Fruit fly (Drosophila melanogaster) whole organism, embryonic: ENCODE data around the gene Ras85D.

Source experiments
- Bgb ChIP-seq: fragments of 200-800 bp; sonication (Bioruptor generic); IDR thresholded peaks from 2 replicates; pipeline ENCODE4 v1.3.6; 2022; ENCODE audit warnings: missing biosample characterization, missing genetic modification characterization; ENCODE audit not compliant: partially characterized antibody
- CG10565 ChIP-seq: fragments of 200-800 bp; sonication (Bioruptor generic); optimal IDR thresholded peaks from 3 replicates; lab custom pipeline; 2016; ENCODE audit warnings: missing biosample characterization, mild to moderate bottlenecking, missing genetic modification characterization
- CG13424 ChIP-seq: fragments of 200-800 bp; sonication (Bioruptor generic); optimal IDR thresholded peaks from 2 replicates; lab custom pipeline; 2019; ENCODE audit warnings: missing biosample characterization, mild to moderate bottlenecking, missing genetic modification characterization, moderate library complexity
- CG1529 ChIP-seq: fragments of 200-800 bp; sonication (Bioruptor generic); optimal IDR thresholded peaks from 3 replicates; lab custom pipeline; 2018; ENCODE audit warnings: missing biosample characterization, missing genetic modification characterization
- CG16815 ChIP-seq: fragments of 200-800 bp; sonication (Bioruptor generic); optimal IDR thresholded peaks from 3 replicates; lab custom pipeline; 2017; ENCODE audit warnings: missing biosample characterization, mild to moderate bottlenecking, missing genetic modification characterization
- CG18619 ChIP-seq: fragments of 200-800 bp; sonication (Bioruptor generic); optimal IDR thresholded peaks from 3 replicates; lab custom pipeline; 2017; ENCODE audit warnings: missing biosample characterization, mild to moderate bottlenecking, missing genetic modification characterization
- CG2199 ChIP-seq: fragments of 200-800 bp; sonication (Bioruptor generic); IDR thresholded peaks from 3 replicates; pipeline ENCODE4 v1.3.6; 2022; ENCODE audit warnings: missing biosample characterization, missing genetic modification characterization
- CG30020 ChIP-seq: fragments of 200-800 bp; optimal IDR thresholded peaks from 2 replicates; lab custom pipeline; 2019; ENCODE audit warnings: missing biosample characterization, mild to moderate bottlenecking, missing genetic modification characterization, moderate library complexity
- CG31224 ChIP-seq: fragments of 200-800 bp; sonication (Bioruptor generic); IDR thresholded peaks from 2 replicates; pipeline ENCODE4 v1.3.6; 2022; ENCODE audit warnings: missing biosample characterization, missing genetic modification characterization
- CG31365 ChIP-seq: fragments of 200-800 bp; sonication (Bioruptor generic); optimal IDR thresholded peaks from 2 replicates; lab custom pipeline; 2018; ENCODE audit warnings: missing biosample characterization, mild to moderate bottlenecking, missing genetic modification characterization
- CG31388 ChIP-seq: fragments of 200-800 bp; sonication (Bioruptor generic); optimal IDR thresholded peaks from 2 replicates; lab custom pipeline; 2016; ENCODE audit warnings: missing biosample characterization, missing genetic modification characterization
- CG4617 ChIP-seq: fragments of 200-800 bp; sonication (Bioruptor generic); optimal IDR thresholded peaks from 3 replicates; lab custom pipeline; 2016; ENCODE audit warnings: missing biosample characterization, missing genetic modification characterization, borderline replicate concordance
- CG5180 ChIP-seq: fragments of 200-800 bp; sonication (Bioruptor generic); optimal IDR thresholded peaks from 3 replicates; lab custom pipeline; 2017; ENCODE audit warnings: missing biosample characterization, missing genetic modification characterization, mild to moderate bottlenecking, moderate library complexity, missing genetic modification reagents
- CG6689 ChIP-seq: fragments of 200-800 bp; sonication (Bioruptor generic); IDR thresholded peaks from 2 replicates; pipeline ENCODE4 v1.3.6; 2022; ENCODE audit warnings: missing biosample characterization, missing genetic modification characterization
- CG6791 ChIP-seq: fragments of 200-800 bp; sonication (Bioruptor generic); IDR thresholded peaks from 3 replicates; pipeline ENCODE4 v1.3.6; 2022; ENCODE audit warnings: missing biosample characterization, missing genetic modification characterization; ENCODE audit not compliant: partially characterized antibody
- CG9215 ChIP-seq: fragments of 200-800 bp; sonication (Bioruptor generic); IDR thresholded peaks from 2 replicates; pipeline ENCODE4 v1.3.6; 2022; ENCODE audit warnings: missing biosample characterization, missing genetic modification characterization
- CkIIα-i1 ChIP-seq: fragments of 200-800 bp; sonication (Bioruptor generic); IDR thresholded peaks from 2 replicates; pipeline ENCODE4 v1.3.6; 2022; ENCODE audit warnings: missing biosample characterization, missing genetic modification characterization
- CoRest ChIP-seq: fragments of 200-800 bp; sonication (Bioruptor generic); optimal IDR thresholded peaks from 3 replicates; lab custom pipeline; 2018; ENCODE audit warnings: missing biosample characterization, mild to moderate bottlenecking, missing genetic modification characterization, moderate library complexity
- CrebB ChIP-seq: fragments of 200-800 bp; sonication (Bioruptor generic); optimal IDR thresholded peaks from 3 replicates; lab custom pipeline; 2018; ENCODE audit warnings: missing biosample characterization, mild to moderate bottlenecking, missing genetic modification characterization
- Doc3 ChIP-seq: fragments of 200-800 bp; sonication (Bioruptor generic); IDR thresholded peaks from 3 replicates; pipeline ENCODE4 v1.3.6; 2022; ENCODE audit warnings: missing biosample characterization, missing genetic modification characterization; ENCODE audit not compliant: partially characterized antibody
- Ets65A ChIP-seq: fragments of 200-800 bp; sonication (Bioruptor generic); peaks from one replicate; lab custom pipeline; 2016; ENCODE audit warnings: missing biosample characterization, missing genetic modification characterization
- Fer1 ChIP-seq: fragments of 200-800 bp; sonication (Bioruptor generic); optimal IDR thresholded peaks from 2 replicates; lab custom pipeline; 2017; ENCODE audit warnings: missing biosample characterization, mild to moderate bottlenecking, missing genetic modification characterization
- Fer2 ChIP-seq: fragments of 200-800 bp; sonication (Bioruptor generic); optimal IDR thresholded peaks from 2 replicates; lab custom pipeline; 2018; ENCODE audit warnings: missing biosample characterization, mild to moderate bottlenecking, missing genetic modification characterization, moderate library complexity
- Fer3 ChIP-seq: fragments of 200-800 bp; sonication (Bioruptor generic); optimal IDR thresholded peaks from 2 replicates; lab custom pipeline; 2018; ENCODE audit warnings: missing biosample characterization, mild to moderate bottlenecking, missing genetic modification characterization, moderate library complexity
- Hsf ChIP-seq: fragments of 200-800 bp; sonication (Bioruptor generic); optimal IDR thresholded peaks from 3 replicates; lab custom pipeline; 2016; ENCODE audit warnings: missing biosample characterization, missing genetic modification characterization
- Kr ChIP-seq: fragments of 200-800 bp; sonication (Bioruptor generic); optimal IDR thresholded peaks from 2 replicates; lab custom pipeline; 2017; ENCODE audit warnings: missing biosample characterization, mild to moderate bottlenecking, missing genetic modification characterization
- Lpt ChIP-seq: fragments of >200 bp; optimal IDR thresholded peaks from 2 replicates; lab custom pipeline; 2018; ENCODE audit warnings: missing biosample characterization, missing genetic modification characterization
- MTF-1 ChIP-seq: fragments of 200-800 bp; sonication (Bioruptor generic); optimal IDR thresholded peaks from 2 replicates; lab custom pipeline; 2018; ENCODE audit warnings: missing biosample characterization, mild to moderate bottlenecking, missing genetic modification characterization, borderline replicate concordance
- NC2α ChIP-seq: fragments of 200-800 bp; sonication (Bioruptor generic); optimal IDR thresholded peaks from 2 replicates; lab custom pipeline; 2016; ENCODE audit warnings: missing biosample characterization, missing genetic modification characterization
- Sox100B ChIP-seq: fragments of 200-800 bp; sonication (Bioruptor generic); optimal IDR thresholded peaks from 3 replicates; lab custom pipeline; 2018; ENCODE audit warnings: missing biosample characterization, mild to moderate bottlenecking, missing genetic modification characterization
- Sox102F ChIP-seq: fragments of 200-800 bp; sonication (Bioruptor generic); optimal IDR thresholded peaks from 2 replicates; lab custom pipeline; 2018; ENCODE audit warnings: missing biosample characterization, mild to moderate bottlenecking, missing genetic modification characterization, moderate library complexity
- Sry-β ChIP-seq: fragments of 200-800 bp; sonication (Bioruptor generic); optimal IDR thresholded peaks from 2 replicates; lab custom pipeline; 2018; ENCODE audit warnings: missing biosample characterization, mild to moderate bottlenecking, missing genetic modification characterization, moderate library complexity
- Taf1 ChIP-seq: fragments of 200-800 bp; sonication (Bioruptor generic); IDR thresholded peaks from 2 replicates; pipeline ENCODE4 v1.3.6; 2022; ENCODE audit warnings: missing biosample characterization, missing genetic modification characterization
- YL-1 ChIP-seq: fragments of 200-800 bp; sonication (Bioruptor generic); optimal IDR thresholded peaks from 3 replicates; lab custom pipeline; 2017; ENCODE audit warnings: missing biosample characterization, mild to moderate bottlenecking, missing genetic modification characterization
- abd-A ChIP-seq: fragments of 200-800 bp; sonication (Bioruptor generic); optimal IDR thresholded peaks from 3 replicates; lab custom pipeline; 2019; ENCODE audit warnings: missing biosample characterization, mild to moderate bottlenecking, missing genetic modification characterization, moderate library complexity
- amos ChIP-seq: fragments of 200-800 bp; sonication (Bioruptor generic); IDR thresholded peaks from 2 replicates; pipeline ENCODE4 v1.3.6; 2022; ENCODE audit warnings: missing biosample characterization, missing genetic modification characterization; ENCODE audit not compliant: partially characterized antibody
- aop ChIP-seq: fragments of 200-800 bp; sonication (Bioruptor generic); IDR thresholded peaks from 2 replicates; pipeline ENCODE4 v1.3.6; 2022; ENCODE audit warnings: missing biosample characterization, missing genetic modification characterization
- bcd ChIP-seq: fragments of 200-800 bp; sonication (Bioruptor generic); optimal IDR thresholded peaks from 2 replicates; lab custom pipeline; 2017; ENCODE audit warnings: missing biosample characterization, mild to moderate bottlenecking, missing genetic modification characterization
- corto ChIP-seq: fragments of 200-800 bp; sonication (Bioruptor generic); optimal IDR thresholded peaks from 2 replicates; lab custom pipeline; 2016; ENCODE audit warnings: missing biosample characterization, mild to moderate bottlenecking, missing genetic modification characterization, moderate library complexity
- danr ChIP-seq: fragments of 200-800 bp; sonication (Bioruptor generic); IDR thresholded peaks from 2 replicates; pipeline ENCODE4 v1.3.6; 2022; ENCODE audit warnings: missing biosample characterization, missing genetic modification characterization
- gce ChIP-seq: fragments of 200-800 bp; sonication (Bioruptor generic); IDR thresholded peaks from 3 replicates; pipeline ENCODE4 v1.3.6; 2022; ENCODE audit warnings: missing biosample characterization, missing genetic modification characterization
- gsb-n ChIP-seq: fragments of 200-800 bp; sonication (Bioruptor generic); optimal IDR thresholded peaks from 3 replicates; lab custom pipeline; 2018; ENCODE audit warnings: missing biosample characterization, mild to moderate bottlenecking, missing genetic modification characterization
- lola ChIP-seq, 3 experiments: fragments of >200 bp in 2 of 3; fragments of 200-800 bp in 1 of 3; sonication (Bioruptor generic) in 1 of 3; optimal IDR thresholded peaks; 2 replicates each; lab custom pipeline; 2017 to 2019; ENCODE audit warnings: missing biosample characterization in 3 of 3, missing genetic modification characterization in 3 of 3, mild to moderate bottlenecking in 1 of 3, moderate library complexity in 1 of 3
- oc ChIP-seq: fragments of 200-800 bp; sonication (Bioruptor generic); optimal IDR thresholded peaks from 2 replicates; lab custom pipeline; 2018; ENCODE audit warnings: missing biosample characterization, mild to moderate bottlenecking, missing genetic modification characterization, moderate library complexity
- pb ChIP-seq: fragments of 200-800 bp; sonication (Bioruptor generic); optimal IDR thresholded peaks from 3 replicates; lab custom pipeline; 2016; ENCODE audit warnings: missing biosample characterization, missing genetic modification characterization
- pum ChIP-seq: fragments of 200-800 bp; sonication (Bioruptor generic); optimal IDR thresholded peaks from 2 replicates; lab custom pipeline; 2016; ENCODE audit warnings: missing biosample characterization, missing genetic modification characterization
- sim ChIP-seq: fragments of 200-800 bp; sonication (Bioruptor generic); IDR thresholded peaks from 2 replicates; pipeline ENCODE4 v1.3.6; 2022; ENCODE audit warnings: missing biosample characterization, missing genetic modification characterization
- stc ChIP-seq: fragments of 200-800 bp; sonication (Bioruptor generic); IDR thresholded peaks from 2 replicates; pipeline ENCODE4 v1.3.6; 2022; ENCODE audit warnings: missing biosample characterization, missing genetic modification characterization
- tgo ChIP-seq: fragments of 200-800 bp; sonication (Bioruptor generic); IDR thresholded peaks from 3 replicates; pipeline ENCODE4 v1.3.6; 2022; ENCODE audit warnings: missing biosample characterization, missing genetic modification characterization
- tin ChIP-seq: fragments of 200-800 bp; sonication (Bioruptor generic); optimal IDR thresholded peaks from 3 replicates; lab custom pipeline; 2016; ENCODE audit warnings: missing biosample characterization, missing genetic modification characterization
- ttk ChIP-seq: fragments of 200-800 bp; sonication (Bioruptor generic); IDR thresholded peaks from 2 replicates; pipeline ENCODE4 v2.1.2; 2022; ENCODE audit warnings: missing biosample characterization, missing genetic modification characterization

Ras85D gene

dm6 chr3R:9515860-9516344, 3.0 kb upstream of the Ras85D start, which contains the start of the genes mRpL47, CG8176 and Kdm3 (continued):
- TF ChIP-seq corto (GFP tag; lab: Kevin White, UChicago), result no peak
- TF ChIP-seq gce, result no peak
- peak; percentile 62 for TF ChIP-seq CoRest (tag; lab: Kevin White, UChicago)
- TF ChIP-seq CG31365 (tag; lab: Kevin White, UChicago), result no peak
- TF ChIP-seq tgo, result no peak
- no peak for TF ChIP-seq CG10565 (GFP tag; lab: Kevin White, UChicago)
- TF ChIP-seq Kr, result no peak
- peak; percentile 49 for TF ChIP-seq CG13424 (tag; lab: Kevin White, UChicago)
- no peak for TF ChIP-seq CG9215 (GFP tag; lab: Robert Waterston, UW)
- TF ChIP-seq gsb-n (tag; lab: Kevin White, UChicago), result peak; percentile 73
- TF ChIP-seq Fer1 (GFP tag; lab: Kevin White, UChicago), result peak; percentile 51
- peak; percentile 33 for TF ChIP-seq pb
- peak; percentile 68 for TF ChIP-seq CG30020
- TF ChIP-seq CG31388 (GFP tag; lab: Kevin White, UChicago), result no peak
- TF ChIP-seq CrebB (tag; lab: Kevin White, UChicago), result peak; percentile 47
- TF ChIP-seq ttk (GFP tag; lab: Robert Waterston, UW), result no peak
- TF ChIP-seq bcd, result no peak
- peak; percentile 60 for TF ChIP-seq Fer3 (tag; lab: Kevin White, UChicago)
- TF ChIP-seq Sry-β (GFP tag; lab: Kevin White, UChicago), result no peak
- TF ChIP-seq danr (GFP tag; lab: Robert Waterston, UW), result no peak
- no peak for TF ChIP-seq aop (GFP tag; lab: Robert Waterston, UW)
- no peak for TF ChIP-seq CG6689 (GFP tag; lab: Robert Waterston, UW)
- no peak for TF ChIP-seq amos (GFP tag; lab: Robert Waterston, UW)
- no peak for TF ChIP-seq MTF-1 (GFP tag; lab: Kevin White, UChicago)
- peak; percentile 68 for TF ChIP-seq tin (GFP tag; lab: Kevin White, UChicago)
- TF ChIP-seq Fer2 (tag; lab: Kevin White, UChicago), result peak; percentile 10
- TF ChIP-seq CG5180, result no peak
- peak; percentile 96 for TF ChIP-seq Ets65A (GFP tag; lab: Kevin White, UChicago)
- TF ChIP-seq CG2199, result no peak
- no peak for TF ChIP-seq CG1529 (GFP tag; lab: Kevin White, UChicago)
- no peak for TF ChIP-seq Sox102F (GFP tag; lab: Kevin White, UChicago)
- TF ChIP-seq CG4617 (GFP tag; lab: Kevin White, UChicago), result peak; percentile 97
- TF ChIP-seq CG31224, result no peak
- TF ChIP-seq Taf1 (GFP tag; lab: Robert Waterston, UW), result no peak
- TF ChIP-seq sim, result no peak
- peak; percentile 94 for TF ChIP-seq YL-1 (GFP tag; lab: Kevin White, UChicago)
- no peak for TF ChIP-seq stc (GFP tag; lab: Robert Waterston, UW)
- peak; percentile 32 for TF ChIP-seq NC2α (GFP tag; lab: Kevin White, UChicago)
- no peak for TF ChIP-seq CG16815
- TF ChIP-seq pum (GFP tag; lab: Kevin White, UChicago), result peak; percentile 79
- no peak for TF ChIP-seq abd-A (tag; lab: Kevin White, UChicago)
- no peak for TF ChIP-seq Lpt
- no peak for TF ChIP-seq Sox100B (GFP tag; lab: Kevin White, UChicago)
- TF ChIP-seq Doc3 (GFP tag; lab: Robert Waterston, UW), result no peak
- peak in 1 of 3 experiments; percentile 19 for TF ChIP-seq lola (GFP tag; optimal IDR thresholded peaks at IDR 0.05; lab: Kevin White, UChicago)
- peak; percentile 2 for TF ChIP-seq CG18619 (GFP tag; lab: Kevin White, UChicago)
- no peak for TF ChIP-seq Bgb
- no peak for TF ChIP-seq oc (tag; lab: Kevin White, UChicago)
- TF ChIP-seq Hsf (GFP tag; lab: Kevin White, UChicago), result peak; percentile 66
- TF ChIP-seq CG6791 (GFP tag; lab: Robert Waterston, UW), result no peak
- no peak for TF ChIP-seq CkIIα-i1 (GFP tag; lab: Robert Waterston, UW)
